Fruit fly (Drosophila melanogaster): ENCODE measurements around the gene Axs.

Gene Axs

DNA sequence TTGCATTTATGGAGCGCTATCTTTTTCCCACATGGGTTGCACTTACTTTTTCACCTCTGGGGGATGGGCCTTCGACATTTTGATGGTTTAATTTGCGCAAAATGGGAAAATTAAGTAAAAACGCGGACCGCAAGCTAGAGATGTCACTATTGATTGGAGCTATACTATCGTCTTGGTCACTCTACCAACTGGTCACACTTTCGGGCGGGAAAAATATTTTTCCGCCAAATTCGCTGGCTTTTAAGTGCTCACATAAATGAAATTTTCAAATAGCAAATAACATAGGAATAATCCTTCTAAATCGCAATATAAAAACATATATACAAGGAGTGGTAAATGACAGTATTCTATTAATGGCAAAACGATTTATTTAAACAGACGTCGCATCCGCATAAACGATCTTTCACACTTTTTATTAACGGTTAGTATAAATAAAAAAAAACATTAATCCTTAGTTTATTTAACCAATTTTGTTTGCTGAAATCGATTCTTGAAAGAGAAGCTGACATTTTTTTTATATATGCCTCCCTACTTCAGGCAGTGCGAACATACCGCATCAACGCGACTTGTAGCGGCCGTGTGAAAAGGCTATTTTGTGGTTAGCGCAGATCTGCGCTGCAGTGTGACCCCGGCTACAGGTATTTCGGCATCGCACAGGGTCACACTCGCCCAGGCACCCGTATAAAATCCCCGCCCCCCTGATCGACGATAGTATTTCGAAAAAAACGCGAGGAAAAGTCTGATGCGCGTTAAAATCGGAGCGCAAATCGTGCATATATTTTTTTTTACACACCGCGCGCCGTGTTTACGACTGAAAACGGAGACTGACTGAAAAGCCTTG, 43.2 kb downstream of the Axs start, which contains the start of the genes SNRPG and mthl1 (continued):
- TF ChIP-seq CG12104 (GFP tag; optimal IDR thresholded peaks at IDR 0.05): peak; percentile 54
- peak; percentile 60; the same call in 1 of the 2 replicates for TF ChIP-seq sim (GFP tag; IDR thresholded peaks at IDR 0.05)
- TF ChIP-seq CG4282 (GFP tag; optimal IDR thresholded peaks at IDR 0.05): peak; percentile 52
- no peak for TF ChIP-seq exex (tag; optimal IDR thresholded peaks at IDR 0.05)
- peak; percentile 29 for TF ChIP-seq CG13123 (GFP tag; optimal IDR thresholded peaks at IDR 0.05)
- TF ChIP-seq CG12219 (GFP tag; optimal IDR thresholded peaks at IDR 0.05): peak; percentile 23
- peak; percentile 63 for TF ChIP-seq CG14050 (GFP tag; IDR thresholded peaks at IDR 0.05)
- TF ChIP-seq tap (tag; optimal IDR thresholded peaks at IDR 0.05): no peak
- peak; percentile 94 for TF ChIP-seq dysf (GFP tag; IDR thresholded peaks at IDR 0.05)
- TF ChIP-seq oc (tag; optimal IDR thresholded peaks at IDR 0.05): no peak
- no peak for TF ChIP-seq fru (optimal IDR thresholded peaks at IDR 0.05)
- TF ChIP-seq Scr (GFP tag; IDR thresholded peaks at IDR 0.05; ENCODE audit: partially characterized antibody): peak; percentile 74
- peak; percentile 49 for TF ChIP-seq Side (GFP tag; optimal IDR thresholded peaks at IDR 0.05)
- TF ChIP-seq Hmx (GFP tag; optimal IDR thresholded peaks at IDR 0.05): peak; percentile 18
- peak; percentile 68 for TF ChIP-seq caup (GFP tag; optimal IDR thresholded peaks at IDR 0.05; ENCODE audit: severe bottlenecking)
- TF ChIP-seq scrt (GFP tag; optimal IDR thresholded peaks at IDR 0.05): no peak
- TF ChIP-seq Dad (GFP tag; optimal IDR thresholded peaks at IDR 0.05): peak; percentile 70
- TF ChIP-seq crol (GFP tag; IDR thresholded peaks at IDR 0.05): peak; percentile 75
- no peak for TF ChIP-seq h (optimal IDR thresholded peaks at IDR 0.05)
- TF ChIP-seq NC2β (GFP tag; optimal IDR thresholded peaks at IDR 0.05): peak; percentile 74
- TF ChIP-seq Eip74EF (GFP tag; optimal IDR thresholded peaks at IDR 0.05): peak in 1 of 2 experiments; percentile 45
- TF ChIP-seq gem (tag; optimal IDR thresholded peaks at IDR 0.05): peak; percentile 87
- no peak for TF ChIP-seq crc (GFP tag; optimal IDR thresholded peaks at IDR 0.05)
- peak; percentile 78 for TF ChIP-seq CG30431 (GFP tag; optimal IDR thresholded peaks at IDR 0.05)
- peak; percentile 45 for TF ChIP-seq stwl (tag; optimal IDR thresholded peaks at IDR 0.05)
- TF ChIP-seq mirr (GFP tag; optimal IDR thresholded peaks at IDR 0.05): peak; percentile 24
- TF ChIP-seq CG17361 (GFP tag; IDR thresholded peaks at IDR 0.05): peak; percentile 92
- TF ChIP-seq CG17385 (GFP tag; optimal IDR thresholded peaks at IDR 0.05): peak; percentile 64
- TF ChIP-seq HHEX (GFP tag; optimal IDR thresholded peaks at IDR 0.05): peak; percentile 55
- TF ChIP-seq Taf1 (GFP tag; IDR thresholded peaks at IDR 0.05): peak; percentile 76
- 0 out of 2 replicates have a peak, but pooled peaks have one; percentile 64 for TF ChIP-seq aop (GFP tag; IDR thresholded peaks at IDR 0.05)
- TF ChIP-seq ranshi (GFP tag; IDR thresholded peaks at IDR 0.05): peak; percentile 94
- TF ChIP-seq CG9797 (GFP tag; optimal IDR thresholded peaks at IDR 0.05): peak; percentile 82
- peak; percentile 90 for TF ChIP-seq CG4730 (GFP tag; IDR thresholded peaks at IDR 0.05)
- TF ChIP-seq Rx (GFP tag; IDR thresholded peaks at IDR 0.05): peak; percentile 91
- TF ChIP-seq PHDP (tag; optimal IDR thresholded peaks at IDR 0.05): peak; percentile 53
- peak; percentile 45 for TF ChIP-seq sd (tag; optimal IDR thresholded peaks at IDR 0.05)
- 0 out of 3 replicates have a peak, but pooled peaks have one; percentile 16 for TF ChIP-seq z (GFP tag; IDR thresholded peaks at IDR 0.05)
- TF ChIP-seq ssp (GFP tag; IDR thresholded peaks at IDR 0.05): peak; percentile 99
- TF ChIP-seq pros (GFP tag; optimal IDR thresholded peaks at IDR 0.05): no peak
- peak; percentile 24 for TF ChIP-seq CG6654 (GFP tag; optimal IDR thresholded peaks at IDR 0.05)
- peak; percentile 46; the same call in 1 of the 2 replicates for TF ChIP-seq ato (GFP tag; IDR thresholded peaks at IDR 0.05; ENCODE audit: partially characterized antibody)
- no peak for TF ChIP-seq pan (optimal IDR thresholded peaks at IDR 0.05)
- TF ChIP-seq pan (GFP tag; optimal IDR thresholded peaks at IDR 0.05 in 1 of 2, IDR thresholded peaks at IDR 0.05 in 1 of 2): peak in 1 of 2 experiments; percentile 95
- no peak for TF ChIP-seq usp (GFP tag; optimal IDR thresholded peaks at IDR 0.05)
- no peak for TF ChIP-seq eve (GFP tag; optimal IDR thresholded peaks at IDR 0.05)
- peak; percentile 53; the same call in 2 of the 3 replicates for TF ChIP-seq HLH4C (GFP tag; IDR thresholded peaks at IDR 0.05; ENCODE audit: partially characterized antibody)
- TF ChIP-seq CoRest (tag; optimal IDR thresholded peaks at IDR 0.05): peak; percentile 85
- TF ChIP-seq zf30C (GFP tag; optimal IDR thresholded peaks at IDR 0.05): peak; percentile 29

Data from whole organism, embryonic.